Fruit fly (Drosophila melanogaster) S2 (cell line): Measurements from ENCODE around the gene Suv3.

ENCODE experiments used
- CG8478 ChIP-seq: fragments of >200 bp; optimal IDR thresholded peaks from 2 replicates; lab custom pipeline; 2018
- CTCF ChIP-seq, 2 experiments: fragments of >200 bp; optimal IDR thresholded peaks; 2 replicates each; lab custom pipeline; 2018

The Suv3 gene

dm6 chr3R:4311067-4311723 lies at the start of gene Suv3:
Gene Suv3, plus strand, starts transcription at chr3R:4311555.
- no peak for TF ChIP-seq CTCF (optimal IDR thresholded peaks at IDR 0.05; lab: Kevin White, UChicago)
- no peak for TF ChIP-seq CG8478 (lab: Kevin White, UChicago)

- TF ChIP-seq CTCF (optimal IDR thresholded peaks at IDR 0.05; lab: Kevin White, UChicago) = no peak
- TF ChIP-seq CG8478 (lab: Kevin White, UChicago) = no peak
Measured at dm6 chr3R:4266470-4266869, 44.9 kb upstream of the Suv3 start, which contains the start of gene CG1092. Gene CG1092, plus strand, starts transcription at chr3R:4266770.

dm6 chr3R:4268339-4268738 lies 43.0 kb upstream of the Suv3 start:
- TF ChIP-seq CG8478 (lab: Kevin White, UChicago) = no peak
- TF ChIP-seq CTCF (optimal IDR thresholded peaks at IDR 0.05; lab: Kevin White, UChicago) = no peak

dm6 chr3R:4277828-4278227 lies 33.5 kb upstream of the Suv3 start, which contains the start of gene flip:
Gene flip, minus strand, starts transcription at chr3R:4277928.
- TF ChIP-seq CTCF (optimal IDR thresholded peaks at IDR 0.05; lab: Kevin White, UChicago) = no peak
- TF ChIP-seq CG8478 (lab: Kevin White, UChicago) = no peak

dm6 chr3R:4280062-4280461 lies 31.3 kb upstream of the Suv3 start, which contains the start of gene cpx:
Gene cpx, plus strand, starts transcription at chr3R:4280221.
- TF ChIP-seq CTCF (optimal IDR thresholded peaks at IDR 0.05; lab: Kevin White, UChicago) (no peak), CG8478 (lab: Kevin White, UChicago) (no peak)

dm6 chr3R:4281119-4281861 lies 30.1 kb upstream of the Suv3 start:
- TF ChIP-seq CG8478 (lab: Kevin White, UChicago) (no peak), CTCF (optimal IDR thresholded peaks at IDR 0.05; lab: Kevin White, UChicago) (no peak)

dm6 chr3R:4282207-4282606 lies 29.1 kb upstream of the Suv3 start:
- TF ChIP-seq CG8478 (lab: Kevin White, UChicago) (no peak), CTCF (optimal IDR thresholded peaks at IDR 0.05; lab: Kevin White, UChicago) (no peak)

dm6 chr3R:4284376-4284953 lies 26.9 kb upstream of the Suv3 start:
- TF ChIP-seq CTCF (optimal IDR thresholded peaks at IDR 0.05; lab: Kevin White, UChicago) (no peak), CG8478 (lab: Kevin White, UChicago) (no peak)

dm6 chr3R:4291289-4291688 lies 20.1 kb upstream of the Suv3 start:
- TF ChIP-seq CTCF (optimal IDR thresholded peaks at IDR 0.05; lab: Kevin White, UChicago) (no peak), CG8478 (lab: Kevin White, UChicago) (no peak)

- TF ChIP-seq CTCF (optimal IDR thresholded peaks at IDR 0.05; lab: Kevin White, UChicago) (no peak), CG8478 (lab: Kevin White, UChicago) (no peak)
Measured at dm6 chr3R:4292185-4292584, 19.2 kb upstream of the Suv3 start.

- TF ChIP-seq CTCF (optimal IDR thresholded peaks at IDR 0.05; lab: Kevin White, UChicago) (no peak), CG8478 (lab: Kevin White, UChicago) (no peak)
Measured at dm6 chr3R:4294689-4295088, 16.7 kb upstream of the Suv3 start, which contains the start of gene Nepl11. Gene Nepl11, minus strand, starts transcription at chr3R:4294840.

- TF ChIP-seq CTCF (optimal IDR thresholded peaks at IDR 0.05; lab: Kevin White, UChicago) (no peak), CG8478 (lab: Kevin White, UChicago) (no peak)
Measured at dm6 chr3R:4301485-4301884, 9.9 kb upstream of the Suv3 start.

dm6 chr3R:4307664-4308416 lies 3.5 kb upstream of the Suv3 start, which contains the start of gene MP1:
Gene MP1, plus strand, starts transcription at chr3R:4307908.
- TF ChIP-seq CG8478 (lab: Kevin White, UChicago) (no peak), CTCF (optimal IDR thresholded peaks at IDR 0.05; lab: Kevin White, UChicago) (no peak)

dm6 chr3R:4308708-4309107 lies 2.6 kb upstream of the Suv3 start:
- TF ChIP-seq CTCF (optimal IDR thresholded peaks at IDR 0.05; lab: Kevin White, UChicago) = no peak
- no peak for TF ChIP-seq CG8478 (lab: Kevin White, UChicago)
